Fruit fly (Drosophila melanogaster): Measurements from ENCODE around the gene CG33287.
A peak's percentile ranks its signal among the peaks of the same experiment; 100 is the strongest.

Gene CG33287

dm6 chr3L:20946944-20947343 is 23.5 kb downstream of the CG33287 start:
- TF ChIP-seq CG8478 (optimal IDR thresholded peaks at IDR 0.05) (no peak), pan (optimal IDR thresholded peaks at IDR 0.05) (no peak), Dll (optimal IDR thresholded peaks at IDR 0.05) (no peak), usp (GFP tag; optimal IDR thresholded peaks at IDR 0.05) (no peak), EcR (GFP tag; optimal IDR thresholded peaks at IDR 0.05) (no peak), psq (optimal IDR thresholded peaks at IDR 0.05) (no peak)

dm6 chr3L:20946054-20946453 is 24.4 kb downstream of the CG33287 start:
- TF ChIP-seq EcR (GFP tag; optimal IDR thresholded peaks at IDR 0.05) (no peak), Dll (optimal IDR thresholded peaks at IDR 0.05) (no peak), usp (GFP tag; optimal IDR thresholded peaks at IDR 0.05) (no peak), CG8478 (optimal IDR thresholded peaks at IDR 0.05) (no peak), psq (optimal IDR thresholded peaks at IDR 0.05) (no peak), pan (optimal IDR thresholded peaks at IDR 0.05) (no peak)

- no peak for TF ChIP-seq pan (optimal IDR thresholded peaks at IDR 0.05)
- no peak for TF ChIP-seq Dll (optimal IDR thresholded peaks at IDR 0.05)
- no peak for TF ChIP-seq usp (GFP tag; optimal IDR thresholded peaks at IDR 0.05)
- TF ChIP-seq CG8478 (optimal IDR thresholded peaks at IDR 0.05) = no peak
- no peak for TF ChIP-seq EcR (GFP tag; optimal IDR thresholded peaks at IDR 0.05)
- no peak for TF ChIP-seq psq (optimal IDR thresholded peaks at IDR 0.05)
These were observed 26.3 kb downstream of the CG33287 start for dm6 chr3L:20944180-20944579.

dm6 chr3L:20942076-20942475 is 28.4 kb downstream of the CG33287 start:
- TF ChIP-seq CG8478 (optimal IDR thresholded peaks at IDR 0.05) (no peak), usp (GFP tag; optimal IDR thresholded peaks at IDR 0.05) (no peak), Dll (optimal IDR thresholded peaks at IDR 0.05) (no peak), EcR (GFP tag; optimal IDR thresholded peaks at IDR 0.05) (no peak), pan (optimal IDR thresholded peaks at IDR 0.05) (no peak), psq (optimal IDR thresholded peaks at IDR 0.05) (no peak)

- TF ChIP-seq pan (optimal IDR thresholded peaks at IDR 0.05) (no peak), CG8478 (optimal IDR thresholded peaks at IDR 0.05) (no peak), Dll (optimal IDR thresholded peaks at IDR 0.05) (peak; percentile 8), psq (optimal IDR thresholded peaks at IDR 0.05) (no peak), EcR (GFP tag; optimal IDR thresholded peaks at IDR 0.05) (no peak)
These were observed 36.8 kb downstream of the CG33287 start for dm6 chr3L:20933706-20934105.

dm6 chr3L:20932556-20932955 is 37.9 kb downstream of the CG33287 start:
- TF ChIP-seq Dll (optimal IDR thresholded peaks at IDR 0.05) (no peak), EcR (GFP tag; optimal IDR thresholded peaks at IDR 0.05) (no peak), CG8478 (optimal IDR thresholded peaks at IDR 0.05) (no peak), pan (optimal IDR thresholded peaks at IDR 0.05) (no peak), usp (GFP tag; optimal IDR thresholded peaks at IDR 0.05) (no peak), psq (optimal IDR thresholded peaks at IDR 0.05) (no peak)

dm6 chr3L:20931510-20931909 is 39.0 kb downstream of the CG33287 start:
- TF ChIP-seq Dll (optimal IDR thresholded peaks at IDR 0.05) = no peak
- TF ChIP-seq pan (optimal IDR thresholded peaks at IDR 0.05) = no peak
- no peak for TF ChIP-seq CG8478 (optimal IDR thresholded peaks at IDR 0.05)
- no peak for TF ChIP-seq EcR (GFP tag; optimal IDR thresholded peaks at IDR 0.05)
- TF ChIP-seq usp (GFP tag; optimal IDR thresholded peaks at IDR 0.05) = no peak
- no peak for TF ChIP-seq psq (optimal IDR thresholded peaks at IDR 0.05)

- TF ChIP-seq EcR (GFP tag; optimal IDR thresholded peaks at IDR 0.05) = no peak
- no peak for TF ChIP-seq psq (optimal IDR thresholded peaks at IDR 0.05)
- no peak for TF ChIP-seq CG8478 (optimal IDR thresholded peaks at IDR 0.05)
- TF ChIP-seq usp (GFP tag; optimal IDR thresholded peaks at IDR 0.05) = no peak
- TF ChIP-seq Dll (optimal IDR thresholded peaks at IDR 0.05) = no peak
- no peak for TF ChIP-seq pan (optimal IDR thresholded peaks at IDR 0.05)
These were observed 40.2 kb downstream of the CG33287 start for dm6 chr3L:20930059-20930785.

dm6 chr3L:20929418-20929817 is 41.0 kb downstream of the CG33287 start:
- TF ChIP-seq CG8478 (optimal IDR thresholded peaks at IDR 0.05) (no peak), pan (optimal IDR thresholded peaks at IDR 0.05) (no peak), psq (optimal IDR thresholded peaks at IDR 0.05) (no peak)

dm6 chr3L:20927526-20927925 is 42.9 kb downstream of the CG33287 start, which contains the start of gene CG10589:
TSS of gene CG10589 (plus strand) at chr3L:20927826.
- TF ChIP-seq usp (GFP tag; optimal IDR thresholded peaks at IDR 0.05) = no peak
- TF ChIP-seq psq (optimal IDR thresholded peaks at IDR 0.05) = no peak
- no peak for TF ChIP-seq EcR (GFP tag; optimal IDR thresholded peaks at IDR 0.05)
- TF ChIP-seq Dll (optimal IDR thresholded peaks at IDR 0.05) = no peak
- TF ChIP-seq pan (optimal IDR thresholded peaks at IDR 0.05) = no peak
- no peak for TF ChIP-seq CG8478 (optimal IDR thresholded peaks at IDR 0.05)

dm6 chr3L:20923030-20923591 is 47.4 kb downstream of the CG33287 start:
- TF ChIP-seq Dll (optimal IDR thresholded peaks at IDR 0.05) = no peak
- TF ChIP-seq usp (GFP tag; optimal IDR thresholded peaks at IDR 0.05) = no peak
- TF ChIP-seq CG8478 (optimal IDR thresholded peaks at IDR 0.05) = no peak
- TF ChIP-seq psq (optimal IDR thresholded peaks at IDR 0.05) = no peak
- no peak for TF ChIP-seq EcR (GFP tag; optimal IDR thresholded peaks at IDR 0.05)
- no peak for TF ChIP-seq pan (optimal IDR thresholded peaks at IDR 0.05)

dm6 chr3L:20922279-20922830 is 48.1 kb downstream of the CG33287 start:
- TF ChIP-seq EcR (GFP tag; optimal IDR thresholded peaks at IDR 0.05) = no peak
- TF ChIP-seq pan (optimal IDR thresholded peaks at IDR 0.05) = no peak
- TF ChIP-seq psq (optimal IDR thresholded peaks at IDR 0.05) = no peak
- no peak for TF ChIP-seq usp (GFP tag; optimal IDR thresholded peaks at IDR 0.05)
- no peak for TF ChIP-seq CG8478 (optimal IDR thresholded peaks at IDR 0.05)
